Worm (Caenorhabditis elegans): Measurements from ENCODE around the gene oops-1.

DNA sequence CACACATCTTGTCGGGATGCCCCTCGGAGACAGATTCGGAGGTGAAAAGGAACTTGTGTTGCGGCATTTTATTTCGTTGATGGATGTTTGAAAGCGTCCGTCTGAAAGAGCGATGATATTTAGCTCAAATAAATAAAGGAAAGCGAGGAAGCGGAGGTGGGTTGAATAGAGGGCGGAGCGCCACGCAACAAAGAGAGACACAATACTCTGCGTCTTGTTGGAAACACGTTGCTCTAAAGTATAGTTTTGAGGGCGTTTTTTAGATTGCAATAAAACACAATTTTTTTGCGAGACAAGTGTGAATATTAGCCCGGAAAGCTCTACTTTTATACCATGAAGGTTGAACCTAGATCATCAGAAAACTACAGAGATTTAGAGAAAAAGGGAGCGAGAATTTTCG is 32.3 kb upstream of the oops-1 start, which contains the start of gene sams-4:
- no peak for TF ChIP-seq elt-2 (tag; optimal IDR thresholded peaks at IDR 0.05)
- no peak for TF ChIP-seq nhr-11 (tag; optimal IDR thresholded peaks at IDR 0.05)
- TF ChIP-seq fkh-10 (GFP tag; optimal IDR thresholded peaks at IDR 0.05): no peak

All from whole organism, L1 larva.